Fruit fly (Drosophila melanogaster) whole organism, embryonic: ENCODE data around the gene Dbp73D.

Experiments
- CG14710 ChIP-seq: fragments of 200-800 bp; sonication (Bioruptor generic); optimal IDR thresholded peaks from 3 replicates; lab custom pipeline; 2019; ENCODE audit warnings: missing biosample characterization, mild to moderate bottlenecking, missing genetic modification characterization, moderate library complexity
- CG18476 ChIP-seq: fragments of 200-800 bp; sonication (Bioruptor generic); optimal IDR thresholded peaks from 2 replicates; lab custom pipeline; 2016; ENCODE audit warnings: missing biosample characterization, mild to moderate bottlenecking, missing genetic modification characterization
- CG3407 ChIP-seq: fragments of 200-800 bp; sonication (Bioruptor generic); optimal IDR thresholded peaks from 2 replicates; lab custom pipeline; 2018; ENCODE audit warnings: missing biosample characterization, mild to moderate bottlenecking, missing genetic modification characterization
- CG6254 ChIP-seq: fragments of 200-800 bp; sonication (Bioruptor generic); optimal IDR thresholded peaks from 3 replicates; lab custom pipeline; 2017; ENCODE audit warnings: mild to moderate bottlenecking, missing biosample characterization, missing genetic modification reagents, missing genetic modification characterization
- CG8944 ChIP-seq: fragments of 200-800 bp; sonication (Bioruptor generic); optimal IDR thresholded peaks from 3 replicates; lab custom pipeline; 2016; ENCODE audit warnings: missing biosample characterization, missing genetic modification characterization
- Dad ChIP-seq: fragments of 200-800 bp; sonication (Bioruptor generic); optimal IDR thresholded peaks from 3 replicates; lab custom pipeline; 2016; ENCODE audit warnings: missing biosample characterization, missing genetic modification characterization
- Lpt ChIP-seq: fragments of >200 bp; optimal IDR thresholded peaks from 2 replicates; lab custom pipeline; 2018; ENCODE audit warnings: missing biosample characterization, missing genetic modification characterization
- NC2β ChIP-seq: fragments of 200-800 bp; sonication (Bioruptor generic); optimal IDR thresholded peaks from 2 replicates; lab custom pipeline; 2016; ENCODE audit warnings: missing biosample characterization, missing genetic modification characterization
- Nf-YC ChIP-seq: fragments of 200-800 bp; optimal IDR thresholded peaks from 3 replicates; lab custom pipeline; 2019; ENCODE audit warnings: missing biosample characterization, mild to moderate bottlenecking, missing genetic modification characterization, moderate library complexity
- hth ChIP-seq: fragments of >200 bp; optimal IDR thresholded peaks from 2 replicates; lab custom pipeline; 2017; ENCODE audit warnings: inconsistent platforms
- jigr1 ChIP-seq: fragments of 200-800 bp; sonication (Bioruptor generic); IDR thresholded peaks from 3 replicates; pipeline ENCODE4 v1.3.6; 2022; ENCODE audit warnings: missing biosample characterization, missing genetic modification characterization
- jing ChIP-seq: fragments of 200-800 bp; sonication (Bioruptor generic); optimal IDR thresholded peaks from 2 replicates; lab custom pipeline; 2018; ENCODE audit warnings: missing biosample characterization, mild to moderate bottlenecking, missing genetic modification characterization

DNA sequence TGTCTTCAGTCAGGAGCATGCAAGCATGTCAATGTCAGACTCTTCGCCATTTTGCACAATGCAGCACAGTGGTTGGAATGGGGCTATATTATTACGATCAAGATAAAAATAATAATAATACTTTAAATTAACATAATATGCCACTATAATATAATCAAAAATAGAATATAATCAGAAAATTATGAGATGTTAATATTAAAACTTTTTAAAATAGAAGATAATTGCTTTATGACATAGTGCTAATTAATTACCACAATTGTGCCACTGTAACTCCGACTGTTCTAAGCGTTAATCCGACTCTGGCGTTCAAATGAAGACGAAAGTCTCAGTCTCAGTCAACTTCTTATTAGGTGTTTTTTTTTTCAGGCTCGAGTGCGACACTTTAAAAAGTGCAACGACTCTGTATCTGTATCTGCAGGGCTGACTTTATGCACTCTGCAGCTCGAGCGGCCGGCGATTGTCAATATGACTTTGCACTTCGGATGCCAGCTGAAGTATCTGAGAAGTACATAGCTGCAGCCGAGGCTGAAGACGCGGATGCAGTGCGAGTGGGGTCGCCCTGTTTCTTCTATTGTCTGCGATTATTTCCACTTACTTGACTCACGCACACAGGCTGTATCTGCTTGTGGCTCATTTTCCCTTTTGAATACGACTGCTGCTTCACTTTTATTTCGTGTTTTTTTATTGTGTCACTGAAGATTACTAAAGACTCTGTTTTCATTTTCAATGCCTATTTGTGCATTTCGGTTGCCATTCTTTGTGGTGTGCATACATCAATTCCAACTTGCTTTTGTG is 31.8 kb upstream of the Dbp73D start:
- no peak for TF ChIP-seq CG3407 (GFP tag; lab: Kevin White, UChicago)
- TF ChIP-seq CG6254 (GFP tag; lab: Kevin White, UChicago), result no peak
- TF ChIP-seq jigr1 (GFP tag; lab: Robert Waterston, UW), result no peak
- TF ChIP-seq NC2β, result no peak
- no peak for TF ChIP-seq Nf-YC (tag; lab: Kevin White, UChicago)
- no peak for TF ChIP-seq Lpt (GFP tag; lab: Kevin White, UChicago)
- no peak for TF ChIP-seq hth
- no peak for TF ChIP-seq CG8944 (GFP tag; lab: Kevin White, UChicago)
- TF ChIP-seq jing (GFP tag; lab: Kevin White, UChicago), result no peak
- no peak for TF ChIP-seq CG14710 (tag; lab: Kevin White, UChicago)
- TF ChIP-seq CG18476 (GFP tag; lab: Kevin White, UChicago), result no peak
- no peak for TF ChIP-seq Dad (GFP tag; lab: Kevin White, UChicago)
